Worm (Caenorhabditis elegans): ENCODE results near the gene F15E6.3.

ce11 chrIV:4316813-4317408, 22.2 kb downstream of the F15E6.3 start, which contains the start of gene Y24D9B.1:
- TF ChIP-seq skn-1 (tag; optimal IDR thresholded peaks at IDR 0.05) = no peak
- TF ChIP-seq zag-1 (tag; optimal IDR thresholded peaks at IDR 0.05) = no peak
- no peak for TF ChIP-seq nhr-12 (tag; optimal IDR thresholded peaks at IDR 0.05)
- no peak for TF ChIP-seq fos-1 (tag; optimal IDR thresholded peaks at IDR 0.05)
- TF ChIP-seq ceh-82 (tag; optimal IDR thresholded peaks at IDR 0.05) = no peak
- TF ChIP-seq nhr-21 (tag; optimal IDR thresholded peaks at IDR 0.05) = no peak
- no peak for TF ChIP-seq alr-1 (tag; optimal IDR thresholded peaks at IDR 0.05)
- TF ChIP-seq unc-62 (GFP tag; optimal IDR thresholded peaks at IDR 0.05) = no peak
- TF ChIP-seq nhr-237 (tag; optimal IDR thresholded peaks at IDR 0.05) = no peak

Data from whole organism, L2 larva.